Fruit fly (Drosophila melanogaster) whole organism, embryonic: Measurements from ENCODE around the gene Ts.

Experiments used
- Bdp1 ChIP-seq: fragments of 200-800 bp; sonication (Bioruptor generic); optimal IDR thresholded peaks from 3 replicates; lab custom pipeline; 2016; ENCODE audit warnings: missing biosample characterization, missing genetic modification characterization
- CG10959 ChIP-seq: fragments of 200-800 bp; sonication (Bioruptor generic); IDR thresholded peaks from 2 replicates; pipeline ENCODE4 v1.3.6; 2022; ENCODE audit warnings: missing biosample characterization, missing genetic modification characterization
- CG11093 ChIP-seq: fragments of 200-800 bp; sonication (Bioruptor generic); IDR thresholded peaks from 3 replicates; pipeline ENCODE4 v1.3.6; 2022; ENCODE audit warnings: missing biosample characterization, missing genetic modification characterization
- CG12769 ChIP-seq: fragments of 200-800 bp; sonication (Bioruptor generic); optimal IDR thresholded peaks from 2 replicates; lab custom pipeline; 2019; ENCODE audit warnings: missing biosample characterization, mild to moderate bottlenecking, missing genetic modification characterization, moderate library complexity
- CG13123 ChIP-seq: fragments of 200-800 bp; sonication (Bioruptor generic); optimal IDR thresholded peaks from 2 replicates; lab custom pipeline; 2016; ENCODE audit warnings: missing biosample characterization, missing genetic modification characterization
- CG1647 ChIP-seq: fragments of 200-800 bp; sonication (Bioruptor generic); optimal IDR thresholded peaks from 3 replicates; lab custom pipeline; 2016; ENCODE audit warnings: missing biosample characterization, missing genetic modification characterization
- CG16813 ChIP-seq: fragments of 200-800 bp; sonication (Bioruptor generic); IDR thresholded peaks from 3 replicates; pipeline ENCODE4 v1.3.6; 2022; ENCODE audit warnings: missing biosample characterization, missing genetic modification characterization; ENCODE audit not compliant: partially characterized antibody
- CG18764 ChIP-seq: fragments of 200-800 bp; sonication (Bioruptor generic); optimal IDR thresholded peaks from 3 replicates; lab custom pipeline; 2016; ENCODE audit warnings: missing biosample characterization, missing genetic modification characterization
- CG32767 ChIP-seq: fragments of 200-800 bp; sonication (Bioruptor generic); IDR thresholded peaks from 2 replicates; pipeline ENCODE4 v1.3.6; 2022; ENCODE audit warnings: missing biosample characterization, missing genetic modification characterization
- CG42726 ChIP-seq: fragments of 200-800 bp; sonication (Bioruptor generic); IDR thresholded peaks from 2 replicates; pipeline ENCODE4 v1.3.6; 2022; ENCODE audit warnings: missing biosample characterization, missing genetic modification characterization; ENCODE audit not compliant: partially characterized antibody
- CG5953 ChIP-seq: fragments of 200-800 bp; sonication (Bioruptor generic); IDR thresholded peaks from 2 replicates; pipeline ENCODE4 v1.3.6; 2022; ENCODE audit warnings: missing biosample characterization, missing genetic modification characterization
- CG6791 ChIP-seq: fragments of 200-800 bp; sonication (Bioruptor generic); IDR thresholded peaks from 3 replicates; pipeline ENCODE4 v1.3.6; 2022; ENCODE audit warnings: missing biosample characterization, missing genetic modification characterization; ENCODE audit not compliant: partially characterized antibody
- CG6813 ChIP-seq: fragments of 200-800 bp; sonication (Bioruptor generic); optimal IDR thresholded peaks from 2 replicates; lab custom pipeline; 2017; ENCODE audit warnings: missing biosample characterization, missing genetic modification characterization, mild to moderate bottlenecking, moderate library complexity, missing genetic modification reagents
- CG7786 ChIP-seq: fragments of 200-800 bp; sonication (Bioruptor generic); optimal IDR thresholded peaks from 2 replicates; lab custom pipeline; 2016; ENCODE audit warnings: missing biosample characterization, missing genetic modification characterization
- CG7987 ChIP-seq: fragments of 200-800 bp; sonication (Bioruptor generic); optimal IDR thresholded peaks from 2 replicates; lab custom pipeline; 2018; ENCODE audit warnings: missing biosample characterization, mild to moderate bottlenecking, missing genetic modification characterization, moderate library complexity
- CG8359 ChIP-seq: fragments of 200-800 bp; sonication (Bioruptor generic); optimal IDR thresholded peaks from 2 replicates; lab custom pipeline; 2017; ENCODE audit warnings: missing biosample characterization, mild to moderate bottlenecking, missing genetic modification characterization, borderline replicate concordance
- CG9437 ChIP-seq: fragments of 200-800 bp; sonication (Bioruptor generic); optimal IDR thresholded peaks from 2 replicates; lab custom pipeline; 2018; ENCODE audit warnings: missing biosample characterization, mild to moderate bottlenecking, missing genetic modification characterization
- CkIIα-i1 ChIP-seq: fragments of 200-800 bp; sonication (Bioruptor generic); IDR thresholded peaks from 2 replicates; pipeline ENCODE4 v1.3.6; 2022; ENCODE audit warnings: missing biosample characterization, missing genetic modification characterization
- Dip3 ChIP-seq: fragments of 200-800 bp; sonication (Bioruptor generic); optimal IDR thresholded peaks from 3 replicates; lab custom pipeline; 2016; ENCODE audit warnings: missing biosample characterization, missing genetic modification characterization
- Dp ChIP-seq: fragments of 200-800 bp; sonication (Bioruptor generic); optimal IDR thresholded peaks from 2 replicates; lab custom pipeline; 2018; ENCODE audit warnings: missing biosample characterization, mild to moderate bottlenecking, missing genetic modification characterization, moderate library complexity
- Drgx ChIP-seq: fragments of 200-800 bp; sonication (Bioruptor generic); IDR thresholded peaks from 2 replicates; pipeline ENCODE4 v1.3.6; 2022; ENCODE audit warnings: missing biosample characterization, missing genetic modification characterization
- GATAe ChIP-seq: fragments of 200-800 bp; sonication (Bioruptor generic); conservative IDR thresholded peaks from 2 replicates; pipeline ENCODE4 v1.3.6; 2022; ENCODE audit warnings: missing biosample characterization, missing genetic modification characterization
- HLH3B ChIP-seq: fragments of 200-800 bp; sonication (Bioruptor generic); IDR thresholded peaks from 2 replicates; pipeline ENCODE4 v1.3.6; 2022; ENCODE audit warnings: missing biosample characterization, missing genetic modification characterization
- HLH54F ChIP-seq: fragments of 200-800 bp; sonication (Bioruptor generic); optimal IDR thresholded peaks from 3 replicates; lab custom pipeline; 2016; ENCODE audit warnings: missing biosample characterization, missing genetic modification characterization
- HmgD ChIP-seq: fragments of 200-800 bp; sonication (Bioruptor generic); optimal IDR thresholded peaks from 3 replicates; lab custom pipeline; 2016; ENCODE audit warnings: missing biosample characterization, missing genetic modification characterization
- Hr51 ChIP-seq, 2 experiments: fragments of 200-800 bp; sonication (Bioruptor generic); optimal IDR thresholded peaks; 2 replicates in 1 of 2; 3 replicates in 1 of 2; lab custom pipeline; 2016 to 2018; ENCODE audit warnings: missing biosample characterization in 2 of 2, missing genetic modification characterization in 2 of 2, mild to moderate bottlenecking in 1 of 2, moderate library complexity in 1 of 2
- Hr78 ChIP-seq, 2 experiments: fragments of 200-800 bp in 1 of 2; fragments of >200 bp in 1 of 2; sonication (Bioruptor generic) in 1 of 2; optimal IDR thresholded peaks; 2 replicates each; lab custom pipeline; 2017 to 2019; ENCODE audit warnings: missing biosample characterization in 2 of 2, missing genetic modification characterization in 2 of 2, mild to moderate bottlenecking in 1 of 2, moderate library complexity in 1 of 2
- NK7.1 ChIP-seq: fragments of 200-800 bp; sonication (Bioruptor generic); optimal IDR thresholded peaks from 3 replicates; lab custom pipeline; 2016; ENCODE audit warnings: missing biosample characterization, missing genetic modification characterization
- Scr ChIP-seq: fragments of 200-800 bp; sonication (Bioruptor generic); IDR thresholded peaks from 2 replicates; pipeline ENCODE4 v1.3.6; 2022; ENCODE audit warnings: missing biosample characterization, missing genetic modification characterization; ENCODE audit not compliant: partially characterized antibody
- Sry-δ ChIP-seq: fragments of 200-800 bp; sonication (Bioruptor generic); optimal IDR thresholded peaks from 2 replicates; lab custom pipeline; 2016; ENCODE audit warnings: missing biosample characterization, missing genetic modification characterization
- al ChIP-seq: fragments of 200-800 bp; sonication (Bioruptor generic); IDR thresholded peaks from 2 replicates; pipeline ENCODE4 v1.3.6; 2022; ENCODE audit warnings: missing biosample characterization, missing genetic modification characterization
- bab2 ChIP-seq: fragments of 200-800 bp; sonication (Bioruptor generic); optimal IDR thresholded peaks from 2 replicates; lab custom pipeline; 2016; ENCODE audit warnings: missing biosample characterization, missing genetic modification characterization
- bbx ChIP-seq: fragments of 200-800 bp; sonication (Bioruptor generic); IDR thresholded peaks from 2 replicates; pipeline ENCODE4 v1.3.6; 2022; ENCODE audit warnings: missing biosample characterization, missing genetic modification characterization; ENCODE audit not compliant: partially characterized antibody
- bowl ChIP-seq: fragments of 200-800 bp; sonication (Bioruptor generic); IDR thresholded peaks from 2 replicates; pipeline ENCODE4 v1.3.6; 2022; ENCODE audit warnings: missing biosample characterization, missing genetic modification characterization
- cg ChIP-seq: fragments of 200-800 bp; sonication (Bioruptor generic); optimal IDR thresholded peaks from 3 replicates; lab custom pipeline; 2019; ENCODE audit warnings: missing biosample characterization, mild to moderate bottlenecking, missing genetic modification characterization, moderate library complexity
- cwo ChIP-seq: fragments of 200-800 bp; sonication (Bioruptor generic); optimal IDR thresholded peaks from 3 replicates; lab custom pipeline; 2017; ENCODE audit warnings: missing biosample characterization, missing genetic modification characterization, mild to moderate bottlenecking, moderate library complexity, missing genetic modification reagents
- da ChIP-seq: fragments of 200-800 bp; sonication (Bioruptor generic); optimal IDR thresholded peaks from 2 replicates; lab custom pipeline; 2016; ENCODE audit warnings: missing biosample characterization, missing genetic modification characterization
- eyg ChIP-seq: fragments of 200-800 bp; sonication (Bioruptor generic); optimal IDR thresholded peaks from 3 replicates; lab custom pipeline; 2016; ENCODE audit warnings: missing biosample characterization, missing genetic modification characterization
- gce ChIP-seq: fragments of 200-800 bp; sonication (Bioruptor generic); IDR thresholded peaks from 3 replicates; pipeline ENCODE4 v1.3.6; 2022; ENCODE audit warnings: missing biosample characterization, missing genetic modification characterization
- kay ChIP-seq: fragments of 200-800 bp; sonication (Bioruptor generic); optimal IDR thresholded peaks from 2 replicates; lab custom pipeline; 2016; ENCODE audit warnings: missing biosample characterization, missing genetic modification characterization
- nmo ChIP-seq: fragments of 200-800 bp; sonication (Bioruptor generic); optimal IDR thresholded peaks from 2 replicates; lab custom pipeline; 2018; ENCODE audit warnings: missing biosample characterization, mild to moderate bottlenecking, missing genetic modification characterization, moderate library complexity
- rib ChIP-seq: fragments of 200-800 bp; sonication (Bioruptor generic); IDR thresholded peaks from 2 replicates; pipeline ENCODE4 v1.3.6; 2022; ENCODE audit warnings: missing biosample characterization, missing genetic modification characterization
- sisA ChIP-seq: fragments of 200-800 bp; sonication (Bioruptor generic); IDR thresholded peaks from 2 replicates; pipeline ENCODE4 v1.3.6; 2022; ENCODE audit warnings: missing biosample characterization, missing genetic modification characterization
- trem ChIP-seq: fragments of 200-800 bp; optimal IDR thresholded peaks from 3 replicates; lab custom pipeline; 2019; ENCODE audit warnings: missing biosample characterization, mild to moderate bottlenecking, missing genetic modification characterization, moderate library complexity
- tup ChIP-seq: fragments of 200-800 bp; sonication (Bioruptor generic); optimal IDR thresholded peaks from 2 replicates; lab custom pipeline; 2016; ENCODE audit warnings: missing biosample characterization, mild to moderate bottlenecking, missing genetic modification characterization, moderate library complexity
- wor ChIP-seq: fragments of 200-800 bp; sonication (Bioruptor generic); IDR thresholded peaks from 2 replicates; pipeline ENCODE4 v1.3.6; 2022; ENCODE audit warnings: missing biosample characterization, missing genetic modification characterization
- zen ChIP-seq: fragments of 200-800 bp; sonication (Bioruptor generic); optimal IDR thresholded peaks from 3 replicates; lab custom pipeline; 2018; ENCODE audit warnings: missing biosample characterization, mild to moderate bottlenecking, missing genetic modification characterization, moderate library complexity
- zf30C ChIP-seq: fragments of 200-800 bp; sonication (Bioruptor generic); optimal IDR thresholded peaks from 3 replicates; lab custom pipeline; 2018; ENCODE audit warnings: missing biosample characterization, mild to moderate bottlenecking, missing genetic modification characterization

Gene Ts

dm6 chr2L:2987681-2988381 lies 18.4 kb upstream of the Ts start, which contains the start of the genes Chd1 and Bem46 (continued):
- peak; percentile 60 for TF ChIP-seq CG6813 (GFP tag; lab: Kevin White, UChicago)
- TF ChIP-seq NK7.1 = peak; percentile 56
- peak; percentile 7; the same call in 1 of the 2 replicates for TF ChIP-seq CG5953
- TF ChIP-seq HLH54F = peak; percentile 86
- TF ChIP-seq bowl (GFP tag; lab: Robert Waterston, UW) = no peak
- no peak for TF ChIP-seq da (GFP tag; lab: Kevin White, UChicago)
- no peak; the same call in 1 of the 2 replicates for TF ChIP-seq GATAe (GFP tag; lab: Robert Waterston, UW)
- TF ChIP-seq Scr (GFP tag; lab: Robert Waterston, UW) = peak; percentile 74
- TF ChIP-seq HmgD (GFP tag; lab: Kevin White, UChicago) = no peak
- peak; percentile 58 for TF ChIP-seq eyg (GFP tag; lab: Kevin White, UChicago)
- peak; percentile 40 for TF ChIP-seq CG8359 (GFP tag; lab: Kevin White, UChicago)
- TF ChIP-seq cwo (GFP tag; lab: Kevin White, UChicago) = peak; percentile 79
- TF ChIP-seq tup (GFP tag; lab: Kevin White, UChicago) = peak; percentile 50
- TF ChIP-seq CG18764 (GFP tag; lab: Kevin White, UChicago) = peak; percentile 75
- peak; percentile 83 for TF ChIP-seq zen
- TF ChIP-seq CG10959 (GFP tag; lab: Robert Waterston, UW) = 0 out of 2 replicates have a peak, but pooled peaks have one; percentile 33
- peak; percentile 54; the same call in 1 of the 2 replicates for TF ChIP-seq CG32767
- peak; percentile 78 for TF ChIP-seq rib (GFP tag; lab: Robert Waterston, UW)
- TF ChIP-seq CG42726 = no peak
- TF ChIP-seq CG7786 (GFP tag; lab: Kevin White, UChicago) = peak; percentile 76
- peak; percentile 41 for TF ChIP-seq CG1647 (GFP tag; lab: Kevin White, UChicago)
- TF ChIP-seq CG16813 = peak; percentile 27; the same call in 1 of the 3 replicates
- TF ChIP-seq CG7987 = peak; percentile 54
- peak; percentile 83 for TF ChIP-seq al (GFP tag; lab: Robert Waterston, UW)
- peak; percentile 82 for TF ChIP-seq HLH3B (GFP tag; lab: Robert Waterston, UW)
- peak; percentile 54 for TF ChIP-seq Sry-δ
- TF ChIP-seq gce = 0 out of 3 replicates have a peak, but pooled peaks have one; percentile 8
- peak; percentile 74 for TF ChIP-seq Dip3 (GFP tag; lab: Kevin White, UChicago)
- no peak for TF ChIP-seq CG12769 (tag; lab: Kevin White, UChicago)
- TF ChIP-seq bab2 (GFP tag; lab: Kevin White, UChicago) = peak; percentile 79
- TF ChIP-seq wor (GFP tag; lab: Robert Waterston, UW) = peak; percentile 71
- TF ChIP-seq nmo (GFP tag; lab: Kevin White, UChicago) = peak; percentile 92
- peak; percentile 29; the same call in 1 of the 3 replicates for TF ChIP-seq CG6791 (GFP tag; lab: Robert Waterston, UW)
- TF ChIP-seq kay (GFP tag; lab: Kevin White, UChicago) = peak; percentile 72
- TF ChIP-seq zf30C (GFP tag; lab: Kevin White, UChicago) = no peak
- TF ChIP-seq CG11093 (GFP tag; lab: Robert Waterston, UW) = peak; percentile 78; the same call in 2 of the 3 replicates
- TF ChIP-seq CG13123 (GFP tag; lab: Kevin White, UChicago) = peak; percentile 78
- peak; percentile 90 for TF ChIP-seq sisA
- TF ChIP-seq CkIIα-i1 (GFP tag; lab: Robert Waterston, UW) = no peak
- TF ChIP-seq Dp = no peak
- TF ChIP-seq bbx (GFP tag; lab: Robert Waterston, UW) = 0 out of 2 replicates have a peak, but pooled peaks have one; percentile 22
- peak in 1 of 2 experiments; percentile 64 for TF ChIP-seq Hr51 (GFP tag; optimal IDR thresholded peaks at IDR 0.05; lab: Kevin White, UChicago)
- TF ChIP-seq Bdp1 (GFP tag; lab: Kevin White, UChicago) = peak; percentile 51
- peak; percentile 68 for TF ChIP-seq Drgx (GFP tag; lab: Robert Waterston, UW)
- peak; percentile 83 for TF ChIP-seq trem
- peak; percentile 83 for TF ChIP-seq CG9437 (GFP tag; lab: Kevin White, UChicago)
- no peak for TF ChIP-seq cg (GFP tag; lab: Kevin White, UChicago)
- no peak for TF ChIP-seq Hr78 (GFP tag; optimal IDR thresholded peaks at IDR 0.05; lab: Kevin White, UChicago)
